Fruit fly (Drosophila melanogaster) whole organism, wandering third instar larva: ENCODE measurements around the gene CG11714.

Experiments
- Abd-B ChIP-seq: fragments of >200 bp; optimal IDR thresholded peaks from 2 replicates; lab custom pipeline; 2017; ENCODE audit warnings: missing biosample characterization, missing genetic modification characterization
- CG32264 ChIP-seq: fragments of 200-800 bp; sonication (Bioruptor generic); optimal IDR thresholded peaks from 2 replicates; lab custom pipeline; 2016; ENCODE audit warnings: missing biosample characterization, missing genetic modification characterization
- CG9705 ChIP-seq: fragments of 200-800 bp; sonication (Bioruptor generic); optimal IDR thresholded peaks from 2 replicates; lab custom pipeline; 2018; ENCODE audit warnings: missing biosample characterization, mild to moderate bottlenecking, missing genetic modification characterization
- CrebA ChIP-seq: fragments of 200-800 bp; sonication (Bioruptor generic); optimal IDR thresholded peaks from 2 replicates; lab custom pipeline; 2016; ENCODE audit warnings: missing biosample characterization, mild to moderate bottlenecking, missing genetic modification characterization, borderline replicate concordance
- Dfd ChIP-seq: fragments of >200 bp; optimal IDR thresholded peaks from 2 replicates; lab custom pipeline; 2017; ENCODE audit warnings: missing biosample characterization, missing genetic modification characterization
- Dif ChIP-seq: fragments of 200-275, 200-300 bp; sonication (Bioruptor generic); optimal IDR thresholded peaks from 2 replicates; lab custom pipeline; 2018; ENCODE audit warnings: missing biosample characterization, missing genetic modification characterization; ENCODE audit not compliant: partially characterized antibody
- GATAd ChIP-seq: sonication (Bioruptor generic); optimal IDR thresholded peaks from 2 replicates; lab custom pipeline; 2016; ENCODE audit warnings: missing biosample characterization, missing genetic modification characterization
- HLH106 ChIP-seq: fragments of 200-800 bp; optimal IDR thresholded peaks from 3 replicates; lab custom pipeline; 2019; ENCODE audit warnings: missing biosample characterization, mild to moderate bottlenecking, missing genetic modification characterization, moderate library complexity
- Hnf4 ChIP-seq: fragments of 200-800 bp; sonication (Bioruptor generic); optimal IDR thresholded peaks from 2 replicates; lab custom pipeline; 2016; ENCODE audit warnings: missing biosample characterization, mild to moderate bottlenecking, missing genetic modification characterization
- Hr78 ChIP-seq: fragments of >200 bp; optimal IDR thresholded peaks from 2 replicates; lab custom pipeline; 2017; ENCODE audit warnings: missing biosample characterization, missing genetic modification characterization
- Hr83 ChIP-seq: fragments of 200-300 bp; sonication (Bioruptor generic); optimal IDR thresholded peaks from 2 replicates; lab custom pipeline; 2016; ENCODE audit warnings: missing biosample characterization, mild to moderate bottlenecking, missing genetic modification characterization, moderate library complexity; ENCODE audit not compliant: poor library complexity, severe bottlenecking
- Jra ChIP-seq: sonication (Bioruptor generic); optimal IDR thresholded peaks from 2 replicates; lab custom pipeline; 2016; ENCODE audit warnings: missing biosample characterization, missing genetic modification characterization
- Mio ChIP-seq: sonication (Bioruptor generic); optimal IDR thresholded peaks from 2 replicates; lab custom pipeline; 2016; ENCODE audit warnings: missing biosample characterization, missing genetic modification characterization
- Myc ChIP-seq: fragments of >200 bp; optimal IDR thresholded peaks from 2 replicates; lab custom pipeline; 2017
- N ChIP-seq: fragments of >200 bp; optimal IDR thresholded peaks from 2 replicates; lab custom pipeline; 2018; ENCODE audit warnings: missing biosample characterization, missing external identifiers, missing genetic modification characterization
- OdsH ChIP-seq: fragments of 200-800 bp; sonication (Bioruptor generic); optimal IDR thresholded peaks from 2 replicates; lab custom pipeline; 2016; ENCODE audit warnings: missing biosample characterization, mild to moderate bottlenecking, missing genetic modification characterization
- Rel ChIP-seq, 2 experiments: fragments of 200-800 bp; sonication (Bioruptor generic) in 1 of 2; optimal IDR thresholded peaks; 2 replicates in 1 of 2; 3 replicates in 1 of 2; lab custom pipeline; 2016 to 2019; ENCODE audit warnings: mild to moderate bottlenecking in 2 of 2, missing biosample characterization in 2 of 2, missing genetic modification characterization in 2 of 2, moderate library complexity in 1 of 2
- Sp1 ChIP-seq: fragments of 200-800 bp; sonication (Bioruptor generic); optimal IDR thresholded peaks from 3 replicates; lab custom pipeline; 2019; ENCODE audit warnings: missing biosample characterization, mild to moderate bottlenecking, missing genetic modification characterization, moderate library complexity
- Vsx2 ChIP-seq: fragments of 200-300, 225-300 bp; sonication (Bioruptor generic); optimal IDR thresholded peaks from 2 replicates; lab custom pipeline; 2018; ENCODE audit warnings: missing biosample characterization, missing genetic modification characterization; ENCODE audit not compliant: partially characterized antibody
- br ChIP-seq: fragments of 200-800 bp; sonication (Bioruptor generic); optimal IDR thresholded peaks from 2 replicates; lab custom pipeline; 2016; ENCODE audit warnings: missing biosample characterization, missing genetic modification characterization
- brk ChIP-seq: fragments of 200-800 bp; sonication (Bioruptor generic); optimal IDR thresholded peaks from 2 replicates; lab custom pipeline; 2016; ENCODE audit warnings: missing biosample characterization, mild to moderate bottlenecking, missing genetic modification characterization
- dl ChIP-seq, 2 experiments: fragments of 175-275, 200-275 bp in 1 of 2; fragments of 200-275 bp in 1 of 2; sonication (Bioruptor generic); optimal IDR thresholded peaks; lab custom pipeline; 2018; ENCODE audit warnings: mild to moderate bottlenecking in 2 of 2, missing biosample characterization in 2 of 2, missing genetic modification characterization in 2 of 2, moderate library complexity in 2 of 2; ENCODE audit not compliant: partially characterized antibody in 2 of 2, insufficient read depth in 1 of 2
- dmrt93B ChIP-seq: fragments of 200-800 bp; sonication (Bioruptor generic); optimal IDR thresholded peaks from 2 replicates; lab custom pipeline; 2018; ENCODE audit warnings: missing biosample characterization, mild to moderate bottlenecking, missing genetic modification characterization
- dsf ChIP-seq: sonication (Bioruptor generic); optimal IDR thresholded peaks from 2 replicates; lab custom pipeline; 2016; ENCODE audit warnings: missing biosample characterization, missing genetic modification characterization, borderline replicate concordance
- ey ChIP-seq: fragments of 200-800 bp; sonication (Bioruptor generic); optimal IDR thresholded peaks from 2 replicates; lab custom pipeline; 2016; ENCODE audit warnings: missing biosample characterization, missing genetic modification characterization
- foxo ChIP-seq, 2 experiments: fragments of 200-800 bp; sonication (Bioruptor generic); optimal IDR thresholded peaks; 2 replicates in 1 of 2; 3 replicates in 1 of 2; lab custom pipeline; 2016 to 2017; ENCODE audit warnings: missing biosample characterization in 2 of 2, missing genetic modification characterization in 2 of 2
- fru ChIP-seq: fragments of 200-800 bp; sonication (Bioruptor generic); optimal IDR thresholded peaks from 3 replicates; lab custom pipeline; 2016; ENCODE audit warnings: missing biosample characterization, mild to moderate bottlenecking, missing genetic modification characterization
- h ChIP-seq: fragments of 200-800 bp; sonication (Bioruptor generic); optimal IDR thresholded peaks from 3 replicates; lab custom pipeline; 2016; ENCODE audit warnings: missing biosample characterization, mild to moderate bottlenecking, missing genetic modification characterization
- jim ChIP-seq: fragments of 175-275, 200-325 bp; sonication (Bioruptor generic); optimal IDR thresholded peaks from 2 replicates; lab custom pipeline; 2016; ENCODE audit warnings: missing biosample characterization, mild to moderate bottlenecking, missing genetic modification characterization
- lola ChIP-seq: fragments of >200 bp; optimal IDR thresholded peaks from 2 replicates; lab custom pipeline; 2017; ENCODE audit warnings: missing biosample characterization, missing genetic modification characterization
- pan ChIP-seq: fragments of >200 bp; optimal IDR thresholded peaks from 2 replicates; lab custom pipeline; 2017
- psq ChIP-seq: fragments of 200-800 bp; sonication (Bioruptor generic); optimal IDR thresholded peaks from 3 replicates; lab custom pipeline; 2017; ENCODE audit warnings: missing biosample characterization, mild to moderate bottlenecking, missing genetic modification characterization, moderate library complexity
- rgr ChIP-seq: fragments of 200-800 bp; sonication (Bioruptor generic); optimal IDR thresholded peaks from 3 replicates; lab custom pipeline; 2016; ENCODE audit warnings: missing biosample characterization, mild to moderate bottlenecking, missing genetic modification characterization
- sage ChIP-seq: fragments of 200-800 bp; sonication (Bioruptor generic); optimal IDR thresholded peaks from 2 replicates; lab custom pipeline; 2016; ENCODE audit warnings: missing biosample characterization, mild to moderate bottlenecking, missing genetic modification characterization
- sv ChIP-seq: fragments of 200-800 bp; sonication (Bioruptor generic); optimal IDR thresholded peaks from 3 replicates; lab custom pipeline; 2016; ENCODE audit warnings: missing biosample characterization, missing genetic modification characterization
- tai ChIP-seq: sonication (Bioruptor generic); optimal IDR thresholded peaks from 2 replicates; lab custom pipeline; 2016; ENCODE audit warnings: missing biosample characterization, missing genetic modification characterization
- usp ChIP-seq: fragments of >200 bp; optimal IDR thresholded peaks from 2 replicates; lab custom pipeline; 2017; ENCODE audit warnings: missing biosample characterization, missing genetic modification characterization
- woc ChIP-seq: sonication (Bioruptor generic); optimal IDR thresholded peaks from 2 replicates; lab custom pipeline; 2016; ENCODE audit warnings: missing biosample characterization, mild to moderate bottlenecking, missing genetic modification characterization

The CG11714 gene

DNA sequence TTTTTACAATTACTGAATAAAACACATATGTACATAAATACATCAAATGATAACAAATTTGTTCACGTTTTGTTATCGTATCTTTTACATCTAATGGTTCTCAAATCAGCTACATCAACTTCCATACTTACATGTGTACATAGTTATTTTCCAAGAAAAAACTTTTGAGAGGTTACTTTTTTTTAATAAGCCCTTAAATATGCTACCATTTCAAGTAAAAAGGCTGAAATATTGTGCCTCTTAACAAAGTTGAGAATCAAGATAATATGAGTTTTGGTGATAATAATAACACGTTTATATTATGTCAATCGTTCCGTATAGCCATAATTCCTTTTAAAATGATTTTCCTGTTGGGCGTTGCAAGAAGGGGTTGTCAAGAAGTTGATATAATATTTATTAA lies 32.0 kb downstream of the CG11714 start:
- TF ChIP-seq tai (GFP tag; lab: Kevin White, UChicago) (peak; percentile 11), Sp1 (GFP tag; lab: Kevin White, UChicago) (no peak)

DNA sequence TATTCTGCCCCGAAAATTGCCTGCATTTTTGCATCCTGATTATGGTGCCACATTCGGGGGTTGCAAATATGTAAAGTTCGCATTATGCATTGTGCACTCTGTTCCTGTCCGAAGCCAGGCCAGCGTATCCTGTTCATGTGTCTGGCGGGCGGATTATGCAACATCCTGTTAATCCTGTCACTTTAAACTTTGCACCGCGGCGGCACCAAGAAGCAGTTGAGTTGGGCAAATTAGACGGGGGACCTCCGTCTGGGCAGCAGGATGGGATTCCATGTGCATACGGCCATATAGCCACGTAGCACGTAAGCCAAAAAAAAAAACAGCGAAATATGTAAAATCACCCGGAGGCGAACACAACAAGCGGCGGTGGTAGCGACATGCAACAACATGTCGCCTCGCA lies 33.0 kb downstream of the CG11714 start:
- TF ChIP-seq sage (no peak), Hnf4 (no peak), pan (no peak), OdsH (no peak), jim (GFP tag; lab: Kevin White, UChicago) (no peak), br (no peak), sv (GFP tag; lab: Kevin White, UChicago) (no peak), Hr78 (GFP tag; lab: Kevin White, UChicago) (no peak)
- TF ChIP-seq, all 38 proteins: peak for 0

DNA sequence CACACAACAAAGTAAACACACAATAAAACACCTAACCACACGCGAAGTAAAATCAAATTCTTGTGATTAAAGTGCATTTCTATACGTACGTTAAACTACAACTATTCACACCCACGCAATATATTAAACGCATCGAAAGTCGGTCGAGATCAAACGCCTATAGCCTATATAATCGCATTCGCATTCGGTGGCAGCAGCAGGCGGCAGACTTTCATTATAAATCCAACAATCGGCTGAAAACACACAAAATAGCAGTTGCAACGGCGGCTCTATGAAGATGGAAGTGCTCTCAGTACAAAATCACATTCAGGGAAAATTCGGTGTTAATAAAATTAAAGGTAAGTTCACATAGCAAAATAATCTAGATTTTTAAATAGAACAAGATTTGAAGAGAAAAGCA lies 34.2 kb downstream of the CG11714 start:
- no peak for TF ChIP-seq GATAd
- TF ChIP-seq brk, result no peak
- no peak for TF ChIP-seq foxo (GFP tag; optimal IDR thresholded peaks at IDR 0.05; lab: Kevin White, UChicago)
- no peak for TF ChIP-seq pan
- TF ChIP-seq Mio (GFP tag; lab: Kevin White, UChicago), result no peak
- no peak for TF ChIP-seq N (GFP tag; lab: Kevin White, UChicago)
- no peak for TF ChIP-seq HLH106 (tag; lab: Kevin White, UChicago)
- no peak for TF ChIP-seq ey (GFP tag; lab: Kevin White, UChicago)
- TF ChIP-seq sage, result no peak
- TF ChIP-seq, all 38 proteins: peak for 0

DNA sequence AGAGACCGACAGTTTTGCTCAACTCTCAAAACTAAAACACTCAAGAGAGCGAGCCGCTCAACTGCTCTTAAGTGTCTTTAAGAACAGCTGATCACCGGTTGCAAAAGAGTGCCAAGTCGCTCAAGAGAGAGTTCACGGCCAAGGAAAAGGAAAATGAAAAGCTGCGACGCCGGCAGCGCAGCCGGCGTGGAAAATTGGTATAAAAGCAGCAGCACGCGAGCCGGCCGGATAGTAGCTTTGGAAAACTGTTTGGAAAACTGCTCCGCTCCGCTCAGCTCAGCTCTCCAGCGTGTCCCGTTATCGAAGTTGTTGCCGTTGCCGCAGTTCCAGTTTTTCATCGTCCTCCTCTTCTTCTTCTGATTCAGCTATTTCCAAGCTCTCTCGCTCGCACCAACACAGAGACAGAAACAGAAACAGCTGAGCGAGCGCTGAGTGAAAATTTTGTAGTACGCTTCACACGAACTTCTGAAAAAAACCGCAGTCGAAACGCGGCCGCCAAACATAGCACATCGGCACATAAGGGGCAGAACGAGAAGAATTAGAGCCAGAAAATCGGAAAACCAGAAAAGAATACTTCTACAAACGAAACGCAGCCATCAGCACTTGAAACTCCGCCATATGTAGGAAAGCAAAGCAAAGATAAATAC lies 35.1 kb downstream of the CG11714 start, which contains the start of gene chrb:
Gene chrb, plus strand, starts transcription at position 224 of the 647 bp plus-strand sequence.
- TF ChIP-seq CrebA (GFP tag; lab: Kevin White, UChicago) (no peak), woc (no peak), sage (no peak), Abd-B (GFP tag; lab: Kevin White, UChicago) (no peak), lola (GFP tag; lab: Kevin White, UChicago) (no peak), Hr78 (GFP tag; lab: Kevin White, UChicago) (no peak), jim (GFP tag; lab: Kevin White, UChicago) (no peak), HLH106 (tag; lab: Kevin White, UChicago) (peak; percentile 16), Mio (GFP tag; lab: Kevin White, UChicago) (no peak), psq (GFP tag; lab: Kevin White, UChicago) (peak; percentile 71), Myc (lab: Kevin White, UChicago) (no peak), Hr83 (GFP tag; lab: Kevin White, UChicago) (no peak), usp (GFP tag; lab: Kevin White, UChicago) (no peak), foxo (GFP tag; optimal IDR thresholded peaks at IDR 0.05; lab: Kevin White, UChicago) (peak in 1 of 2 experiments; percentile 25), Dfd (GFP tag; lab: Kevin White, UChicago) (no peak), dsf (no peak), tai (GFP tag; lab: Kevin White, UChicago) (no peak), fru (peak; percentile 48), pan (no peak), h (peak; percentile 38), br (no peak), N (GFP tag; lab: Kevin White, UChicago) (no peak), Dif (GFP tag; lab: Kevin White, UChicago) (peak; percentile 77), Sp1 (GFP tag; lab: Kevin White, UChicago) (peak; percentile 63), Hnf4 (peak; percentile 32), OdsH (peak; percentile 37), sv (GFP tag; lab: Kevin White, UChicago) (no peak), Vsx2 (peak; percentile 19), GATAd (no peak), Jra (GFP tag; lab: Kevin White, UChicago) (peak; percentile 41), brk (no peak), dmrt93B (GFP tag; lab: Kevin White, UChicago) (no peak), rgr (GFP tag; lab: Kevin White, UChicago) (peak; percentile 66), ey (GFP tag; lab: Kevin White, UChicago) (no peak), Rel (GFP tag; optimal IDR thresholded peaks at IDR 0.05; lab: Kevin White, UChicago) (no peak), Rel (tag; optimal IDR thresholded peaks at IDR 0.05; lab: Kevin White, UChicago) (peak; percentile 31), dl (GFP tag; optimal IDR thresholded peaks at IDR 0.05; lab: Kevin White, UChicago; ENCODE audit: insufficient read depth in 1 of 2, partially characterized antibody in 2 of 2) (peak in 1 of 2 experiments; percentile 64), CG9705 (no peak), CG32264 (GFP tag; lab: Kevin White, UChicago) (no peak)
- TF ChIP-seq, all 38 proteins: peak for 14
